2 fruit fly cellular contexts compared by ENCODE assay signal in genomic region chr3R:29664183-29664829, dm6.
TF ChIP-seq lines count a peak whose summit lies in the region.

Gene ppk21, plus strand, starts transcription at chr3R:29664779.

- no peak for TF ChIP-seq CTCF in whole organism, embryonic (GFP tag; optimal IDR thresholded peaks at IDR 0.05; lab: Kevin White, UChicago)

TF ChIP-seq in whole organism, embryonic, 481 proteins besides CTCF, POLR2A, EP300 and RAD21:
- peak; percentile 46; the same call in 1 of the 2 replicates for TF ChIP-seq Xrp1 (GFP tag; IDR thresholded peaks at IDR 0.05; lab: Robert Waterston, UW)
- no peak for TF ChIP-seq zen2 (GFP tag; IDR thresholded peaks at IDR 0.05; lab: Robert Waterston, UW; ENCODE audit: partially characterized antibody)
- 0 out of 2 replicates have a peak, but pooled peaks have one; percentile 23 for TF ChIP-seq vvl (GFP tag; IDR thresholded peaks at IDR 0.05; lab: Robert Waterston, UW)
- peak; percentile 50; the same call in 1 of the 3 replicates for TF ChIP-seq zfh1 (GFP tag; IDR thresholded peaks at IDR 0.05; lab: Robert Waterston, UW)
- TF ChIP-seq Med (GFP tag; lab: Kevin White, UChicago) = peak; percentile 54
- TF ChIP-seq Ada2b (GFP tag; IDR thresholded peaks at IDR 0.05; lab: Robert Waterston, UW) = 0 out of 2 replicates have a peak, but pooled peaks have one; percentile 24
- peak; percentile 27; the same call in 1 of the 3 replicates for TF ChIP-seq row (GFP tag; IDR thresholded peaks at IDR 0.05; lab: Robert Waterston, UW)
- no peak for TF ChIP-seq prd (optimal IDR thresholded peaks at IDR 0.05; lab: Kevin White, UChicago)
- peak; percentile 7; the same call in 1 of the 3 replicates for TF ChIP-seq prd (GFP tag; IDR thresholded peaks at IDR 0.05; lab: Robert Waterston, UW)
- no peak for TF ChIP-seq onecut (GFP tag; IDR thresholded peaks at IDR 0.05; lab: Robert Waterston, UW)
- 0 out of 2 replicates have a peak, but pooled peaks have one; percentile 11 for TF ChIP-seq CG6689 (GFP tag; IDR thresholded peaks at IDR 0.05; lab: Robert Waterston, UW)
- peak; percentile 91 for TF ChIP-seq Ets65A (GFP tag; lab: Kevin White, UChicago)
- 0 out of 3 replicates have a peak, but pooled peaks have one; percentile 24 for TF ChIP-seq CG11456 (GFP tag; IDR thresholded peaks at IDR 0.05; lab: Robert Waterston, UW)
- peak; percentile 35; the same call in 1 of the 2 replicates for TF ChIP-seq sisA (GFP tag; IDR thresholded peaks at IDR 0.05; lab: Robert Waterston, UW)
- no peak for TF ChIP-seq pho (GFP tag; optimal IDR thresholded peaks at IDR 0.05; lab: Kevin White, UChicago)
- no peak for TF ChIP-seq lab (GFP tag; optimal IDR thresholded peaks at IDR 0.05; lab: Kevin White, UChicago)
- no peak for TF ChIP-seq Bteb2 (GFP tag; optimal IDR thresholded peaks at IDR 0.05; lab: Kevin White, UChicago)

TF ChIP-seq in whole organism, prepupa, 60 proteins besides CTCF, POLR2A, EP300 and RAD21:
- TF ChIP-seq Met (GFP tag; optimal IDR thresholded peaks at IDR 0.05; lab: Kevin White, UChicago) (no peak), svp (GFP tag; lab: Kevin White, UChicago) (peak; percentile 29)
